Fruit fly (Drosophila melanogaster): ENCODE data around the gene Sgs5.

Sgs5 gene

DNA sequence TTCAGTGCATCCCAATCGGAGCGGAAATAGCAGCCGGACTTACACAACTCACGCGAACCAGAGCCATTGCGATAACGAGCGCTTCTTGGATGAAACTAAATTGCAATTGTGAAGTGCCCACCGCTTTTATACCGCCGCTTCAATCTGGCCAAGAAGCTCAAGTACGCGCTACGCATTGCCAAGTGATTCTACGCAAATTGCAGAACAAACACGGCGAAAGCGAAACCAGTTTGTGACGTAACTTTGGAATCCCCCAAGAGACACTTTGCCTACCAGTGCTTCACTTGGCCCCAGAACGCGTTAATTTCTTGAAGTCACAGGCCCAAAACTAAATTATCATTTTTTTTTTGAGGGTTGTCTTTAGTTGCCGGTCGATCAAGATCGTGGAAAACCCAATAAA, 16.2 kb downstream of the Sgs5 start, which contains the start of gene Edg91:
TSS of gene Edg91 (minus strand) at position 101 of the 400 bp plus-strand sequence.
- TF ChIP-seq Myc (optimal IDR thresholded peaks at IDR 0.05) (no peak), psq (optimal IDR thresholded peaks at IDR 0.05) (no peak), insv (optimal IDR thresholded peaks at IDR 0.05) (no peak), ttk (optimal IDR thresholded peaks at IDR 0.05) (no peak), Sin3A (optimal IDR thresholded peaks at IDR 0.05) (no peak), h (optimal IDR thresholded peaks at IDR 0.05) (no peak)

DNA sequence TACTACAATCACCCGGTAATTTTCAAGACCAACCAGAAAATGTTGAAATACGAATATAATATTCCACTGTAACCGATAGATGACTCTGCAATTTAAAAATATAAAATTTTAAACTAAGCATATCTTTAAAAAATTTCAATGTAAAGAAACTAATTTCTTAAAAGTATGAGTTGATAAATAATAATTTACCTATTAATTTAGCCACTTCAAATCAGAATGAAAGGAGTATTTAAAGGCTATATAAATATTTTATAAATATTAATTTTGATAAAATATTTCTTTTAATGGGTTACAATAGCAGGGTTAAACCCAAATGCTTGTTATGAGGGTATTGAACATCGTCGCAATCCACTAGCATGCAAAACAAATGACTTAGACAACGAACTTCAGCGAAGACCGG, 16.7 kb downstream of the Sgs5 start:
- TF ChIP-seq Myc (optimal IDR thresholded peaks at IDR 0.05) = no peak
- no peak for TF ChIP-seq insv (optimal IDR thresholded peaks at IDR 0.05)
- TF ChIP-seq Sin3A (optimal IDR thresholded peaks at IDR 0.05) = no peak
- TF ChIP-seq h (optimal IDR thresholded peaks at IDR 0.05) = no peak
- no peak for TF ChIP-seq psq (optimal IDR thresholded peaks at IDR 0.05)
- TF ChIP-seq ttk (optimal IDR thresholded peaks at IDR 0.05) = no peak

DNA sequence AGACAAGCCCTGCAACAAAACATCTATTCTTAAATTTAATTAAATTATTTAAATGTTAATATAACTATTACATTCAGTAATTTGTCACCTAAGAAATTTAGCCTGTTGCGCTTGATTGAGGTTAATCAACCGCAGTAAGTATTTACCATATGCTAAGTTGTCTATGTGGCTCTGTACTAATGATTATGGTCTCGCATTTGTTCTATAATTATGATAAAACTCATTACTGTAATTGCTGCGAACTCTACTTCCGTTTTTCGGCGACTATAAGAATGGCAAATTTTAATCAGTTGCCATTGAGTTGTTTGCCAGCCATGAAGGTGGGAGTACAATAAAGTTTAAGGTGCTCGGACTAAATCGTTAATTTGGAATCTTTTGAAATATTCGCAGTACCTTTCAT, 17.4 kb downstream of the Sgs5 start, which contains the start of gene CG34281:
TSS of gene CG34281 (plus strand) at position 301 of the 400 bp plus-strand sequence.
- no peak for TF ChIP-seq Myc (optimal IDR thresholded peaks at IDR 0.05)
- TF ChIP-seq Sin3A (optimal IDR thresholded peaks at IDR 0.05) = no peak
- TF ChIP-seq psq (optimal IDR thresholded peaks at IDR 0.05) = no peak
- no peak for TF ChIP-seq ttk (optimal IDR thresholded peaks at IDR 0.05)
- no peak for TF ChIP-seq h (optimal IDR thresholded peaks at IDR 0.05)
- no peak for TF ChIP-seq insv (optimal IDR thresholded peaks at IDR 0.05)

DNA sequence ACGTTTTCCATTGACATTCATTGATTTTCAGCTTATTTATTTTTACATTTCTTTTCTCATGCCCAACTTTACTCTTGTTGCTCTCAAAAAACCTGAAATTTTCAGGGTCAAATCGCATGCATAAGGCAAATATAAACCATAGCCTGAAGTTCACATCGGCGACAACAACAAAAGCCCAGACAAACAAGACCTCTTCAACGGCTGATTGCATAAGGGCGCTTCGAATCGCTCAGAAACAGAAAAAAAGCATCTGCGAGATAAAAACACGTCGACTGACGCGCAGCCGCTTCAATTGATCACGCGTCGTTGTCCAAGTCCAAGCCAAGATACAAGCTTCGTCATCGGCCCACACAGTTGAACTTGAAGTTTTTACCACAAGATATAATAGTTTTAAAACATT, 18.4 kb downstream of the Sgs5 start, which contains the start of gene CG14327:
TSS of gene CG14327 (plus strand) at position 161 of the 400 bp plus-strand sequence.
- no peak for TF ChIP-seq psq (optimal IDR thresholded peaks at IDR 0.05)
- TF ChIP-seq insv (optimal IDR thresholded peaks at IDR 0.05) = no peak
- TF ChIP-seq Sin3A (optimal IDR thresholded peaks at IDR 0.05) = no peak
- no peak for TF ChIP-seq Myc (optimal IDR thresholded peaks at IDR 0.05)
- TF ChIP-seq ttk (optimal IDR thresholded peaks at IDR 0.05) = no peak
- TF ChIP-seq h (optimal IDR thresholded peaks at IDR 0.05) = no peak

DNA sequence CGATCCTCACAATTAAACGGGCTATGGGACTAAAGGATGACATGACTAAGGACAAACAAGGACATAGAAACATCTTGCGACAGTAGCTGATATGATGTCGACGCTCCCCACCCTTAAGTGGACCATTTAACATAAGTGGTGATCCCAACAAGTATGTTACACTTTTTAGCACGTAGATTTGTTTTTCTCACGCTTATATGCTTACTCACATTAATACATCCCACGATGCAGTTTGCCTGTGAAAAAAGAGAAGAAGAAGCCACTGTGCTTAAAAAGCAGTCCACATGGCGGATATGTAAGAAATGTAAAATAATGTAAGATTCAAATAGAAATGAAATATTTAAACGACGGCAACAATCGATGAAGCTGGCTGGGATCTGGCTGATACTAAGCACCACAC, 19.9 kb downstream of the Sgs5 start:
- no peak for TF ChIP-seq psq (optimal IDR thresholded peaks at IDR 0.05)
- TF ChIP-seq Myc (optimal IDR thresholded peaks at IDR 0.05) = no peak
- TF ChIP-seq Sin3A (optimal IDR thresholded peaks at IDR 0.05) = no peak
- no peak for TF ChIP-seq h (optimal IDR thresholded peaks at IDR 0.05)
- no peak for TF ChIP-seq ttk (optimal IDR thresholded peaks at IDR 0.05)
- no peak for TF ChIP-seq insv (optimal IDR thresholded peaks at IDR 0.05)

DNA sequence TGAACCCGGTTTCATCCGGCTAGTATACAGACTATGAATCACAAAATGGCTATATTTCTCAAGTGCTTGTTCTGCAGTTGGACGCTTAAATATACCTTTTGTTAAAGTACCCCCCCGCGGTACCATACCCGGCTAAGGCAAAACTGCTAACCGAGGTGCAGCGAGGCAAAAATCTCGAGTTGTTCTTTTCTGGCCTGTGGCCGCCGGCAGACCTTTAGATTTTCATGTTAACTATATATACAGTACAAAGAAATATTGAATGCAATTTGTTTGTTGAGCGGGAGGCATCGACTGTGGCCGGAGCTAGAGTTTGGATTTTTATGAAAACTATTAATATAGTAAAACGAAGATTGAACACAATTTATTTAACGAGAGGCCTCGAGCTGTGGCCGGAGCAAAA, 20.6 kb downstream of the Sgs5 start:
- TF ChIP-seq Sin3A (optimal IDR thresholded peaks at IDR 0.05) (no peak), ttk (optimal IDR thresholded peaks at IDR 0.05) (no peak), psq (optimal IDR thresholded peaks at IDR 0.05) (no peak), h (optimal IDR thresholded peaks at IDR 0.05) (no peak), insv (optimal IDR thresholded peaks at IDR 0.05) (no peak), Myc (optimal IDR thresholded peaks at IDR 0.05) (no peak)

DNA sequence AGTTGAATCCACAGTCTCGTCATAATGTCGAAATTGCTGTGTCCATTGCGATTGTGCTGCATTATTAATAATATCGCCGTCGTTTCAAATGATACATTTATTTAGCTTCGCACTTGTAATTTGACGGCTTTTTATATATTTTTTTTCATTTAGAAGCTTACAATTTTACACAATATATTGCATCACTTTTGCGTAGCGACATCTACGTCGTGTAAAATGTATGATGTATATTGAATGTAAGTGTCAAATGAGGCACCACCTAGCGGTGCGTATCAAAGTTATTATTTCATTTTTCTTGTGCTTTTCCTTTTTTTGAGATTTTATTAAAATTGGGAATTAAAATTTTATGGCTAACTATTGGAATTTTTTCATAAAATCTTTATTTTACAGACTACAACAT, 21.4 kb downstream of the Sgs5 start:
- no peak for TF ChIP-seq psq (optimal IDR thresholded peaks at IDR 0.05)
- TF ChIP-seq Sin3A (optimal IDR thresholded peaks at IDR 0.05) = no peak
- no peak for TF ChIP-seq insv (optimal IDR thresholded peaks at IDR 0.05)
- TF ChIP-seq h (optimal IDR thresholded peaks at IDR 0.05) = no peak
- TF ChIP-seq ttk (optimal IDR thresholded peaks at IDR 0.05) = no peak
- no peak for TF ChIP-seq Myc (optimal IDR thresholded peaks at IDR 0.05)

DNA sequence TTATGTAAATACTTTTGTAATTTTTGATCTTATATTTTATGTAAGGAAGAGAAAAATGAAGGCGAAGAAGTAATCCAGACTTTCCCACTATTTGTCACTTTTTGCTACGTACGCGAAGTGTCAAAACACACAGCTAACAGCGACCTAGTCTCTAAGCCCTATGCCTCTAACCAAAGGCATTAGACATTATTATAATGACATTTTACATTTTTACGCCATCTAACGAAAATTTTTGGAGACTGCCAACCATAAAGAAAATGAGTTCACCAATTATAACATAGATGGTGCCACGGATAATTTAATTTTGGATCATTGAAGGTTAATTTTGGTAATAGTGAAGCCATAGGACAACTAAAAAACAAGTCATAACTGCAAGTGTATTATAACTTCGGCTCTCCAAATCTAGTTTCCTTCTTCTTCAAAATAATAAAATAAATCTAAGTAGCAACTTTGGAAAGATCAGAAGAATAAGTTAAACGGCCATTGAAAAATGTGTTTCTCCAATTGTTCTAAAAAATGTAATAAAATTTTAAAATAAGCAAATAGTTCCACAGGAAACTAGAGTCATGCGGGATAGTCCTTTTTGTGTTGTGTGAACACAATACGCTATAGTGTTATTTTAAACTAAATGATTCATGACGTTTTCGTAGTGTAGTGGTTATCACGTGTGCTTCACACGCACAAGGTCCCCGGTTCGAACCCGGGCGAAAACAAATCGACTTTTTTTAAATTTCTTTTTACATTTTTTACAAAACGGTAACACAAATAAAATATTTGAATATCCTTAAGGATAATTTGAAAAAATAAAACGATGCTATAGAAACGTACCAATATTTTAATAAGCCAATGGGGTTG, 22.2 kb downstream of the Sgs5 start:
- no peak for TF ChIP-seq insv (optimal IDR thresholded peaks at IDR 0.05)
- TF ChIP-seq Sin3A (optimal IDR thresholded peaks at IDR 0.05) = no peak
- TF ChIP-seq psq (optimal IDR thresholded peaks at IDR 0.05) = no peak
- TF ChIP-seq ttk (optimal IDR thresholded peaks at IDR 0.05) = no peak
- no peak for TF ChIP-seq h (optimal IDR thresholded peaks at IDR 0.05)

DNA sequence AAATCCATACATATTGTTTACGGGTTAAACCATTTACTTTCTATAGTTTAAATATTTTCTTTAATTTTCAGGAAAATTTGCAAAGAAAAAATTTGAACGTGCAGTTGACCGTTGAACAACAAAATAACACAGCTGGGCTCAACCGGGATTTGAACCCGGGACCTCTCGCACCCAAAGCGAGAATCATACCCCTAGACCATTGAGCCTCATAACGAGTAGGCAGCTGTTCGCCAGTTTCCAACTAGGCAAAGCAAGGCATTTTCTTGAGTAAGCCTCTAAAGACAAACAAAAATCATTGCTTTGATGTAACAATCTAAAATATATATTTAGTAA, 22.8 kb downstream of the Sgs5 start:
- TF ChIP-seq Sin3A (optimal IDR thresholded peaks at IDR 0.05) (no peak), h (optimal IDR thresholded peaks at IDR 0.05) (no peak), Myc (optimal IDR thresholded peaks at IDR 0.05) (no peak), ttk (optimal IDR thresholded peaks at IDR 0.05) (no peak), psq (optimal IDR thresholded peaks at IDR 0.05) (no peak), insv (optimal IDR thresholded peaks at IDR 0.05) (no peak)

DNA sequence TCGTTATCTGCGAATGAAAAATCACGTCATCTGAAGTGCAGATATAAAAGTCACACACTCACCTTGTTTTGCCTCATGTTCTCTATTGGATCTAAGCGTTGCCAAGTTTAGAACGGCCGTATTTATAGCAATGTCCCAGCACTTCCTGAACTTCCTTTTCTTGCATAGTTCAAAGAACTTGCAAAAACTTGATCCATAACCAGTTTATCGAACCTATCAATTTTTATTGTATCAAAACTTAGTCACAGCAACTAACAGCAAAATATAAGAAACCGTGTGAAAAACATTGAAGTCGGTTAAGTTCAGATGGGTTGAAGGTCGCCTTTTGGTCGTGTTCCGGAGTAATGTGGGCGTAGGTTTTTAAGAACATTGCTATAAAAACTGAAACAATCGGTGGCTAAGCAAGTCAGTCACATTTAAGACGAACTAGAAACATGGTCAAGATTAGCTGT, 23.6 kb downstream of the Sgs5 start, which contains the start of the genes CG14324 and CG14326:
TSS of gene CG14324 (minus strand) at position 101 of the 452 bp plus-strand sequence.
TSS of gene CG14326 (plus strand) at position 402 of the 452 bp plus-strand sequence.
- TF ChIP-seq psq (optimal IDR thresholded peaks at IDR 0.05) (no peak), ttk (optimal IDR thresholded peaks at IDR 0.05) (no peak), h (optimal IDR thresholded peaks at IDR 0.05) (no peak), Sin3A (optimal IDR thresholded peaks at IDR 0.05) (no peak), insv (optimal IDR thresholded peaks at IDR 0.05) (no peak), Myc (optimal IDR thresholded peaks at IDR 0.05) (no peak)

DNA sequence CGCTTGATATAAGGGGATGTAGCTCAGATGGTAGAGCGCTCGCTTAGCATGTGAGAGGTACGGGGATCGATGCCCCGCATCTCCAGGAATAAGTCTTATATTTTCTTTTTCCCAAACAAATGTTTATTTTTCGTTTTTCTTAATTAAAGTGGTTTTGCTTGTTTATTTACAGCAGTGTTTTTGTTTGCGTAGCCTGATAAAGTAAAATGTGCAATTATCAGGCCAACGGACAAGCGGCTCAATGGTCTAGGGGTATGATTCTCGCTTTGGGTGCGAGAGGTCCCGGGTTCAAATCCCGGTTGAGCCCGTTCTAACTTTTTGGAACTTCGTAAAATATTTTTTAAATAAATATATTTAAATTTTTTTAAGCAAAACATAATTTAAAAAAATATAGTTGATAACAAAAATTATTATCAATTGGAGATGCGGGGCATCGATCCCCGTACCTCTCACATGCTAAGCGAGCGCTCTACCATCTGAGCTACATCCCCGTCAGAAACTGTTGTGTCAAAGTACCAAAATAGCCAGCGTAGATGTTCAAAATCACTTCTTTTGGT, 24.6 kb downstream of the Sgs5 start:
- TF ChIP-seq insv (optimal IDR thresholded peaks at IDR 0.05) (no peak), psq (optimal IDR thresholded peaks at IDR 0.05) (no peak), Sin3A (optimal IDR thresholded peaks at IDR 0.05) (no peak), h (optimal IDR thresholded peaks at IDR 0.05) (no peak)

DNA sequence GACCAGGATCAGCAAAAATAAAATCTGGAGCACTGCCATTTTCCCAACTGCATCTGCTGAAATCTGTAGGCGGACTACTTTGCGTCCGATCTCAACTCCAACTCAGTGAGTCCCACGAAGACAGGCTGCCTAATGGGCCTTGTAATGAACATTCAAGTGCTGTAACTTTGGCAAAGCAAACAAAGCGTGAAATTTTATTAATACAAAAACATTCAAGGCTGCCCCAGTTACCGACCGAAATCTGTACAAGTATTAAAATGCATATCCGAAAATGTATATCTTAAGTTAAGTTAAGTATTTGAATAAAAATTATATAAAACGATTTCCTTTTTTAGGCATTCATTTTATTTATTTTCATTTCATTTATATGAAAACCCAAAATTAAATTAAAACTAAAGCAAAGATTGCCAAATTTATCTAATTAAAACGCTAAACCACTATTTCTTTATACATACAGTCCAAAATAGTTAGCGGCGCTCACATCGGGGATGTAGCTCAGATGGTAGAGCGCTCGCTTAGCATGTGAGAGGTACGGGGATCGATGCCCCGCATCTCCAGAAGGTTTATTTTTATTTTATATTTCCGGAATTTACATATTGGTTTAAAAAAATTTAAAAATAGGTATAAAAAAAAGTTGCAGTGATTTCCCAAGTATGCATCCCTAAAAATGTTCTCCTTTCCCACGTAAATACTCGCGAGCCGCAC, 27.1 kb downstream of the Sgs5 start, which contains the start of gene CG14323:
TSS of gene CG14323 (minus strand) at position 51 of the 705 bp plus-strand sequence.
- no peak for TF ChIP-seq Sin3A (optimal IDR thresholded peaks at IDR 0.05)
- no peak for TF ChIP-seq ttk (optimal IDR thresholded peaks at IDR 0.05)
- no peak for TF ChIP-seq Myc (optimal IDR thresholded peaks at IDR 0.05)
- TF ChIP-seq h (optimal IDR thresholded peaks at IDR 0.05) = no peak
- TF ChIP-seq insv (optimal IDR thresholded peaks at IDR 0.05) = no peak
- no peak for TF ChIP-seq psq (optimal IDR thresholded peaks at IDR 0.05)
